Fruit fly (Drosophila melanogaster) whole organism, pupa: ENCODE measurements around the gene Gapvd1.

Source experiments
- CG15710 ChIP-seq: fragments of 200-800 bp; sonication (Bioruptor generic); optimal IDR thresholded peaks from 2 replicates; lab custom pipeline; 2018; ENCODE audit warnings: missing biosample characterization, mild to moderate bottlenecking, missing genetic modification characterization, moderate library complexity
- CG32121 ChIP-seq: fragments of 200-800 bp; sonication (Bioruptor generic); IDR thresholded peaks from 2 replicates; pipeline ENCODE4 v1.3.6; 2022; ENCODE audit warnings: missing biosample characterization, missing genetic modification characterization
- CG34367 ChIP-seq: fragments of 200-800 bp; sonication (Bioruptor generic); optimal IDR thresholded peaks from 2 replicates; lab custom pipeline; 2018; ENCODE audit warnings: missing biosample characterization, mild to moderate bottlenecking, missing genetic modification characterization
- CG4496 ChIP-seq: fragments of 200-800 bp; sonication (Bioruptor generic); IDR thresholded peaks from 3 replicates; pipeline ENCODE4 v1.3.6; 2022; ENCODE audit warnings: missing biosample characterization, missing genetic modification characterization
- EcR ChIP-seq: fragments of 200-800 bp; sonication (Bioruptor generic); optimal IDR thresholded peaks from 3 replicates; lab custom pipeline; 2019; ENCODE audit warnings: missing biosample characterization, missing genetic modification characterization, mild to moderate bottlenecking, moderate library complexity, missing genetic modification reagents
- Pif1A ChIP-seq: fragments of 200-800 bp; sonication (Bioruptor generic); optimal IDR thresholded peaks from 3 replicates; lab custom pipeline; 2016; ENCODE audit warnings: missing biosample characterization, missing genetic modification characterization

DNA sequence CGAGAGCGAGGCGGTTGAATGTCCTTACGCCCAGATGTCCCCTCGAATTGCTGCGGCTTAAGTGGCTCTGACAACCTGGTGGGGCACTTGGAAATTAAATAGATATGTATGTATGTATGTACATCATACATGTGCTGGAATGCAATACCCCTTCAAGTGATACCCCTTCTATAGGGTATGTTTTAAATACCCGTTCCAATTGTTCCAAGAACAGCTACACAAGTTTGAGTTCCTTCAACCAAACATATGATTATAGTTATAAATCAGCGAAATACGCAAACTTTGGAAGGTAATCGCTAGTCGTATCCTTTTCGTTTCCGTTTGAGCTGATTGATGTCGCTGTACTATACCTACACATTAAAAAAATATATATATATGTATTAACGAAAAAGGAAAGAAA is 58.3 kb downstream of the Gapvd1 start:
- TF ChIP-seq CG4496 (GFP tag; lab: Robert Waterston, UW) (no peak), CG15710 (tag; lab: Kevin White, UChicago) (no peak), CG34367 (tag; lab: Kevin White, UChicago) (no peak), CG32121 (no peak), Pif1A (GFP tag; lab: Kevin White, UChicago) (no peak), EcR (GFP tag; lab: Kevin White, UChicago) (no peak)
